Worm (Caenorhabditis elegans): ENCODE data around the gene smu-2.

DNA sequence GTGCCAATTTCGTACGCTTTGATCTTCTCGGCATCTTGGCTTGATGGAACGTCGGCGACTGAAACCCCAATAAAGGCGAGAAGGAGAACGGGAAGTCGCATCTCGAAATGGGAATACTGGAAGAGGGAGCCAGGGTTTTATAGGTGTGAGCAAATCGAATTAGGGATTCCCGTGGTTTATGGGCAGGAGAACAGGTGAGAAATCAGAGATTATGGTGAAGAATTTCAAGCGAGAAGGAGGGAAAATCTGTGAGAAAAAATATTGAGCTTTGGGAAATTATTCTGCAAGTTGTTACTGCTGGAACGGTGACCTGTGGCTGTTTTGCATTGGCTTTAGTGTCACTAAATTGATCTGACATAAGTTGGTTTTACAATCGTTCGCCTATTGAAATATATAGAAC, 10.6 kb upstream of the smu-2 start, which contains the start of gene Y49F6B.13:
- no peak for TF ChIP-seq unc-130 (GFP tag; optimal IDR thresholded peaks at IDR 0.05)
- TF ChIP-seq attf-6 (GFP tag; IDR thresholded peaks at IDR 0.05), result no peak
- TF ChIP-seq Y79H2A.3 (GFP tag; conservative IDR thresholded peaks at IDR 0.05), result no peak
- no peak for TF ChIP-seq ceh-79 (tag; optimal IDR thresholded peaks at IDR 0.05)
- no peak for TF ChIP-seq snpc-4 (GFP tag; optimal IDR thresholded peaks at IDR 0.05)
- no peak for TF ChIP-seq snpc-4 (tag; optimal IDR thresholded peaks at IDR 0.05)
- no peak for TF ChIP-seq cebp-2 (GFP tag; IDR thresholded peaks at IDR 0.05)
- no peak for TF ChIP-seq repo-1 (tag; optimal IDR thresholded peaks at IDR 0.05)
- no peak for TF ChIP-seq F57A8.1 (GFP tag; optimal IDR thresholded peaks at IDR 0.05)
- TF ChIP-seq madf-6 (GFP tag; IDR thresholded peaks at IDR 0.05), result no peak

Measured in whole organism, young adult.